Worm (Caenorhabditis elegans) whole organism, L2 larva: ENCODE results near the gene fbxa-13.

Source experiments
- C34F6.9 ChIP-seq: fragments of 150-350 bp; optimal IDR thresholded peaks from 2 replicates; lab custom pipeline; 2014; ENCODE audit warnings: missing biosample characterization, missing genetic modification characterization
- F13H6.1 ChIP-seq: sonication (generic microtip); optimal IDR thresholded peaks from 2 replicates; lab custom pipeline; 2016; ENCODE audit warnings: missing genetic modification characterization, missing compliant biosample characterization
- R02D3.7 ChIP-seq: fragments of 150-350 bp; optimal IDR thresholded peaks from 2 replicates; lab custom pipeline; 2014; ENCODE audit warnings: missing biosample characterization, missing genetic modification characterization
- Y55F3AM.14 ChIP-seq: fragments of 200-800 bp; sonication (Bioruptor generic); optimal IDR thresholded peaks from 2 replicates; lab custom pipeline; 2018; ENCODE audit warnings: mild to moderate bottlenecking, missing genetic modification characterization, missing compliant biosample characterization
- ZK546.5 ChIP-seq: sonication (generic microtip); optimal IDR thresholded peaks from 2 replicates; lab custom pipeline; 2017; ENCODE audit warnings: missing biosample characterization, missing genetic modification characterization
- alr-1 ChIP-seq: fragments of 150-350 bp; optimal IDR thresholded peaks from 2 replicates; lab custom pipeline; 2014; ENCODE audit warnings: missing biosample characterization, missing genetic modification characterization
- aly-2 ChIP-seq: fragments of 150-350 bp; optimal IDR thresholded peaks from 2 replicates; lab custom pipeline; 2014; ENCODE audit warnings: missing biosample characterization, missing genetic modification characterization
- ama-1 ChIP-seq: fragments of 150-350 bp; optimal IDR thresholded peaks from 2 replicates; lab custom pipeline; 2018; ENCODE audit warnings: inconsistent platforms
- ceh-82 ChIP-seq: fragments of 150-350 bp; optimal IDR thresholded peaks from 2 replicates; lab custom pipeline; 2014; ENCODE audit warnings: missing biosample characterization, missing genetic modification characterization
- crh-2 ChIP-seq: sonication (generic microtip); optimal IDR thresholded peaks from 2 replicates; lab custom pipeline; 2017; ENCODE audit warnings: missing biosample characterization, missing genetic modification characterization
- dmd-4 ChIP-seq: sonication (generic microtip); optimal IDR thresholded peaks from 2 replicates; lab custom pipeline; 2017; ENCODE audit warnings: missing biosample characterization, missing genetic modification characterization
- elt-1 ChIP-seq: fragments of 150-350 bp; optimal IDR thresholded peaks from 2 replicates; lab custom pipeline; 2014; ENCODE audit warnings: missing biosample characterization, missing genetic modification characterization
- elt-3 ChIP-seq: sonication (generic microtip); optimal IDR thresholded peaks from 2 replicates; lab custom pipeline; 2017; ENCODE audit warnings: missing biosample characterization, missing genetic modification characterization
- fos-1 ChIP-seq: fragments of 150-350 bp; optimal IDR thresholded peaks from 2 replicates; lab custom pipeline; 2014; ENCODE audit warnings: missing biosample characterization, missing genetic modification characterization
- lin-11 ChIP-seq: fragments of 150-350 bp; sonication (generic microtip); optimal IDR thresholded peaks from 2 replicates; lab custom pipeline; 2014; ENCODE audit warnings: missing biosample characterization, missing genetic modification characterization, inconsistent platforms, mixed read lengths
- lin-13 ChIP-seq: fragments of 150-350 bp; optimal IDR thresholded peaks from 2 replicates; lab custom pipeline; 2014; ENCODE audit warnings: missing biosample characterization, missing genetic modification reagents, missing genetic modification characterization
- lin-39 ChIP-seq: fragments of 150-350 bp; optimal IDR thresholded peaks from 2 replicates; lab custom pipeline; 2014; ENCODE audit warnings: missing biosample characterization, missing genetic modification reagents, missing genetic modification characterization
- lsy-2 ChIP-seq, 2 experiments: fragments of 150-350 bp in 1 of 2; sonication (generic microtip) in 1 of 2; optimal IDR thresholded peaks; 2 replicates each; lab custom pipeline; 2014 to 2017; ENCODE audit warnings: missing biosample characterization in 2 of 2, missing genetic modification characterization in 2 of 2
- mab-5 ChIP-seq: fragments of 150-350 bp; optimal IDR thresholded peaks from 2 replicates; lab custom pipeline; 2014; ENCODE audit warnings: missing biosample characterization, missing genetic modification characterization
- mbf-1 ChIP-seq: sonication (generic microtip); optimal IDR thresholded peaks from 2 replicates; lab custom pipeline; 2017; ENCODE audit warnings: missing biosample characterization, missing genetic modification characterization
- nhr-10 ChIP-seq: sonication (generic microtip); optimal IDR thresholded peaks from 2 replicates; lab custom pipeline; 2017; ENCODE audit warnings: missing biosample characterization, missing genetic modification characterization
- nhr-11 ChIP-seq: fragments of 150-350 bp; optimal IDR thresholded peaks from 2 replicates; lab custom pipeline; 2014; ENCODE audit warnings: missing biosample characterization, missing genetic modification characterization
- nhr-12 ChIP-seq: fragments of 150-350 bp; optimal IDR thresholded peaks from 2 replicates; lab custom pipeline; 2014; ENCODE audit warnings: missing biosample characterization, missing genetic modification characterization
- nhr-129 ChIP-seq: fragments of 150-350 bp; optimal IDR thresholded peaks from 2 replicates; lab custom pipeline; 2014; ENCODE audit warnings: missing biosample characterization, missing genetic modification characterization
- nhr-23 ChIP-seq: fragments of 150-350 bp; optimal IDR thresholded peaks from 2 replicates; lab custom pipeline; 2014; ENCODE audit warnings: missing biosample characterization, missing genetic modification reagents, missing genetic modification characterization
- nhr-237 ChIP-seq: fragments of 150-350 bp; optimal IDR thresholded peaks from 2 replicates; lab custom pipeline; 2014; ENCODE audit warnings: missing biosample characterization, missing genetic modification characterization
- sem-4 ChIP-seq: fragments of 150-350 bp; optimal IDR thresholded peaks from 2 replicates; lab custom pipeline; 2014; ENCODE audit warnings: missing biosample characterization, missing genetic modification reagents, missing genetic modification characterization
- skn-1 ChIP-seq: sonication (generic microtip); optimal IDR thresholded peaks from 2 replicates; lab custom pipeline; 2017; ENCODE audit warnings: missing biosample characterization, missing genetic modification characterization
- sma-3 ChIP-seq: sonication (generic microtip); optimal IDR thresholded peaks from 2 replicates; lab custom pipeline; 2016; ENCODE audit warnings: missing genetic modification reagents, missing genetic modification characterization, missing compliant biosample characterization
- sma-9 ChIP-seq, 2 experiments: fragments of 150-350 bp in 1 of 2; sonication (generic microtip) in 1 of 2; optimal IDR thresholded peaks; 2 replicates each; lab custom pipeline; 2014 to 2016; ENCODE audit warnings: missing genetic modification characterization in 2 of 2, mild to moderate bottlenecking in 1 of 2, missing biosample characterization in 1 of 2, missing compliant biosample characterization in 1 of 2, missing genetic modification reagents in 1 of 2, moderate library complexity in 1 of 2
- snpc-4 ChIP-seq: fragments of 150-350 bp; optimal IDR thresholded peaks from 2 replicates; lab custom pipeline; 2014; ENCODE audit warnings: missing biosample characterization, missing genetic modification characterization
- unc-55 ChIP-seq: fragments of 150-350 bp; sonication (generic microtip); optimal IDR thresholded peaks from 3 replicates; lab custom pipeline; 2014; ENCODE audit warnings: missing biosample characterization, missing genetic modification reagents, missing genetic modification characterization
- unc-62 ChIP-seq: fragments of 150-350 bp; optimal IDR thresholded peaks from 2 replicates; lab custom pipeline; 2014; ENCODE audit warnings: missing biosample characterization, missing genetic modification reagents, missing genetic modification characterization
- zag-1 ChIP-seq: fragments of 150-350 bp; optimal IDR thresholded peaks from 2 replicates; lab custom pipeline; 2014; ENCODE audit warnings: missing biosample characterization, missing genetic modification characterization
- ztf-1 ChIP-seq: fragments of 200-800 bp; sonication (Bioruptor generic); conservative IDR thresholded peaks from 2 replicates; pipeline ENCODE4 v1.3.6; 2022; ENCODE audit warnings: missing genetic modification characterization, missing compliant biosample characterization
- ztf-4 ChIP-seq: fragments of 150-350 bp; optimal IDR thresholded peaks from 2 replicates; lab custom pipeline; 2014; ENCODE audit warnings: missing biosample characterization, missing genetic modification characterization

Gene fbxa-13

ce11 chrIII:1664761-1665266 lies 40.9 kb downstream of the fbxa-13 start, which contains the start of gene Y22D7AL.16:
Gene Y22D7AL.16, minus strand, starts transcription at chrIII:1665216.
- TF ChIP-seq ceh-82 (tag; lab: Kevin White, UChicago), result no peak
- TF ChIP-seq lin-13 (GFP tag; lab: Kevin White, UChicago), result no peak
- no peak for TF ChIP-seq lsy-2 (tag; optimal IDR thresholded peaks at IDR 0.05; lab: Kevin White, UChicago)
- TF ChIP-seq sem-4 (tag; lab: Kevin White, UChicago), result no peak
- no peak for TF ChIP-seq dmd-4 (tag; lab: Kevin White, UChicago)
- no peak for TF ChIP-seq unc-62 (GFP tag; lab: Kevin White, UChicago)
- no peak for TF ChIP-seq aly-2
- no peak for TF ChIP-seq sma-3
- TF ChIP-seq, all 48 proteins: peak for 0

- TF ChIP-seq lin-39, result no peak
- TF ChIP-seq F13H6.1 (tag; lab: Kevin White, UChicago), result no peak
- TF ChIP-seq aly-2, result no peak
- no peak for TF ChIP-seq nhr-12 (tag; lab: Kevin White, UChicago)
- TF ChIP-seq ama-1 (lab: Kevin White, UChicago), result no peak
- no peak for TF ChIP-seq skn-1 (tag; lab: Kevin White, UChicago)
- no peak for TF ChIP-seq nhr-10 (tag; lab: Kevin White, UChicago)
- no peak for TF ChIP-seq mbf-1
- TF ChIP-seq R02D3.7 (tag; lab: Kevin White, UChicago), result no peak
- no peak for TF ChIP-seq ZK546.5 (tag; lab: Kevin White, UChicago)
- no peak for TF ChIP-seq elt-1
- no peak for TF ChIP-seq dmd-4 (tag; lab: Kevin White, UChicago)
- TF ChIP-seq ztf-4 (tag; lab: Kevin White, UChicago), result no peak
- no peak for TF ChIP-seq sma-9 (GFP tag; optimal IDR thresholded peaks at IDR 0.05; lab: Kevin White, UChicago)
- no peak for TF ChIP-seq sma-9 (tag; optimal IDR thresholded peaks at IDR 0.05; lab: Kevin White, UChicago)
- TF ChIP-seq nhr-129 (tag; lab: Kevin White, UChicago), result no peak
- no peak for TF ChIP-seq nhr-23 (tag; lab: Kevin White, UChicago)
- TF ChIP-seq Y55F3AM.14 (GFP tag; lab: Kevin White, UChicago), result no peak
- no peak for TF ChIP-seq sma-3
- no peak for TF ChIP-seq lsy-2 (tag; optimal IDR thresholded peaks at IDR 0.05; lab: Kevin White, UChicago)
- TF ChIP-seq nhr-11 (tag; lab: Kevin White, UChicago), result no peak
Measured at ce11 chrIII:1663056-1663455, 42.6 kb downstream of the fbxa-13 start.

ce11 chrIII:1662405-1662804 lies 43.3 kb downstream of the fbxa-13 start:
- TF ChIP-seq unc-55 (GFP tag; lab: Kevin White, UChicago) (no peak), lin-39 (no peak)

ce11 chrIII:1661031-1661430 lies 44.7 kb downstream of the fbxa-13 start:
- TF ChIP-seq alr-1 (tag; lab: Kevin White, UChicago) (no peak), nhr-237 (no peak), mab-5 (tag; lab: Kevin White, UChicago) (no peak), ztf-1 (GFP tag; lab: Robert Waterston, UW) (no peak), elt-3 (tag; lab: Kevin White, UChicago) (no peak), lsy-2 (tag; optimal IDR thresholded peaks at IDR 0.05; lab: Kevin White, UChicago) (no peak), crh-2 (tag; lab: Kevin White, UChicago) (peak; percentile 9), fos-1 (tag; lab: Kevin White, UChicago) (peak; percentile 99), zag-1 (tag; lab: Kevin White, UChicago) (no peak), C34F6.9 (tag; lab: Kevin White, UChicago) (no peak), skn-1 (tag; lab: Kevin White, UChicago) (peak; percentile 69), R02D3.7 (tag; lab: Kevin White, UChicago) (no peak)

- TF ChIP-seq snpc-4 (tag; lab: Kevin White, UChicago) (no peak), zag-1 (tag; lab: Kevin White, UChicago) (no peak), nhr-129 (tag; lab: Kevin White, UChicago) (no peak), ama-1 (lab: Kevin White, UChicago) (no peak), lin-11 (tag; lab: Kevin White, UChicago) (no peak), nhr-23 (tag; lab: Kevin White, UChicago) (no peak), nhr-11 (tag; lab: Kevin White, UChicago) (no peak), nhr-12 (tag; lab: Kevin White, UChicago) (no peak), sem-4 (tag; lab: Kevin White, UChicago) (no peak), F13H6.1 (tag; lab: Kevin White, UChicago) (no peak), skn-1 (tag; lab: Kevin White, UChicago) (no peak)
Measured at ce11 chrIII:1659763-1660162, 45.9 kb downstream of the fbxa-13 start, which contains the start of gene Y22D7AL.15. Gene Y22D7AL.15, minus strand, starts transcription at chrIII:1659863.
